Fruit fly (Drosophila melanogaster): ENCODE data around the gene pinta.

The pinta gene

DNA sequence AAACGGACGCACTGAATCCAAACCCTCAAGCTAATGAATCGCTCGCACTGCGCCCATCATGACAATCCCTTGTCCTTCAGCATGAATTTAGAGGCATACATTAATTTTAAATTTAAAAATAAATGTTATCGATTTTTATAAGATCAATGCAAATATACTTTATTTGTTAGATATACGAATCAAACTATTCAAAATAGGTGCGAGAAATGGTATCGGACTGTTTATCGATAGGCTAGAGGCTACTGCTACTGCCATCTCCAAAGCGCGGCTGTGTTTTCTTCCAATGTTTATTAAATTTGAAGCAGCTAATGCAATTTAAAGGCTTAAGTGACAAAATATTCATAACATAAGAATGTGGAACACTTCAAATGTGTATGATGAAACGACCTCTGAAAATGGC is 43.7 kb downstream of the pinta start, which contains the start of gene CG43342 (continued):
- TF ChIP-seq CG14014 (GFP tag; IDR thresholded peaks at IDR 0.05) (no peak), CG33213 (GFP tag; optimal IDR thresholded peaks at IDR 0.05) (no peak), nmo (GFP tag; optimal IDR thresholded peaks at IDR 0.05) (no peak), Optix (GFP tag; IDR thresholded peaks at IDR 0.05) (no peak), ind (GFP tag; optimal IDR thresholded peaks at IDR 0.05) (no peak), Bgb (GFP tag; IDR thresholded peaks at IDR 0.05; ENCODE audit: partially characterized antibody) (peak; percentile 85), yki (optimal IDR thresholded peaks at IDR 0.05) (no peak), CG8924 (tag; optimal IDR thresholded peaks at IDR 0.05) (no peak), luna (GFP tag; optimal IDR thresholded peaks at IDR 0.05) (no peak), nerfin-2 (GFP tag; IDR thresholded peaks at IDR 0.05; ENCODE audit: partially characterized antibody) (peak; percentile 85), mld (GFP tag; IDR thresholded peaks at IDR 0.05; ENCODE audit: partially characterized antibody) (peak; percentile 76; the same call in 2 of the 3 replicates), bbx (GFP tag; IDR thresholded peaks at IDR 0.05; ENCODE audit: partially characterized antibody) (peak; percentile 84), ken (GFP tag; IDR thresholded peaks at IDR 0.05) (no peak), repo (GFP tag; optimal IDR thresholded peaks at IDR 0.05) (no peak), CG6791 (GFP tag; IDR thresholded peaks at IDR 0.05; ENCODE audit: partially characterized antibody) (peak; percentile 85), bcd (GFP tag; optimal IDR thresholded peaks at IDR 0.05) (no peak), ato (GFP tag; IDR thresholded peaks at IDR 0.05; ENCODE audit: partially characterized antibody) (peak; percentile 81), CG15073 (GFP tag; optimal IDR thresholded peaks at IDR 0.05) (no peak), BEAF-32 (GFP tag; optimal IDR thresholded peaks at IDR 0.05) (peak; percentile 72), Dll (GFP tag; IDR thresholded peaks at IDR 0.05; ENCODE audit: partially characterized antibody) (peak; percentile 82), CG2116 (GFP tag; optimal IDR thresholded peaks at IDR 0.05) (peak; percentile 69), CG1603 (tag; optimal IDR thresholded peaks at IDR 0.05) (peak; percentile 37), Blimp-1 (GFP tag; optimal IDR thresholded peaks at IDR 0.05) (no peak), E2f2 (GFP tag; IDR thresholded peaks at IDR 0.05) (peak; percentile 84), CG15479 (GFP tag; optimal IDR thresholded peaks at IDR 0.05) (no peak), sens (GFP tag) (peak; percentile 69), crol (GFP tag; IDR thresholded peaks at IDR 0.05) (no peak), CG2202 (tag; optimal IDR thresholded peaks at IDR 0.05) (no peak), sna (GFP tag; IDR thresholded peaks at IDR 0.05; ENCODE audit: partially characterized antibody) (peak; percentile 81), Dref (GFP tag; IDR thresholded peaks at IDR 0.05) (peak; percentile 83), CG2712 (tag; optimal IDR thresholded peaks at IDR 0.05) (peak; percentile 46), CG34224 (GFP tag; IDR thresholded peaks at IDR 0.05; ENCODE audit: partially characterized antibody) (peak; percentile 84), ci (GFP tag; IDR thresholded peaks at IDR 0.05) (no peak), zen (tag; optimal IDR thresholded peaks at IDR 0.05) (no peak), Med (GFP tag) (no peak), tll (GFP tag; optimal IDR thresholded peaks at IDR 0.05) (no peak), HLH4C (GFP tag; IDR thresholded peaks at IDR 0.05; ENCODE audit: partially characterized antibody) (peak; percentile 92), danr (GFP tag; IDR thresholded peaks at IDR 0.05) (no peak), CG14710 (tag; optimal IDR thresholded peaks at IDR 0.05) (peak; percentile 9), CG2120 (GFP tag; optimal IDR thresholded peaks at IDR 0.05) (no peak), stwl (tag; optimal IDR thresholded peaks at IDR 0.05) (peak; percentile 73), chinmo (GFP tag; IDR thresholded peaks at IDR 0.05; ENCODE audit: partially characterized antibody) (peak; percentile 79; the same call in 1 of the 4 replicates), CG6689 (GFP tag; IDR thresholded peaks at IDR 0.05) (no peak), CG32767 (GFP tag; IDR thresholded peaks at IDR 0.05) (no peak), Dp (GFP tag; optimal IDR thresholded peaks at IDR 0.05) (peak; percentile 74), zen2 (GFP tag; IDR thresholded peaks at IDR 0.05; ENCODE audit: partially characterized antibody) (peak; percentile 88), lbe (GFP tag; optimal IDR thresholded peaks at IDR 0.05) (no peak), Tbp (GFP tag; optimal IDR thresholded peaks at IDR 0.05) (no peak), Dip2 (GFP tag; IDR thresholded peaks at IDR 0.05) (no peak), CG10267 (tag; optimal IDR thresholded peaks at IDR 0.05) (peak; percentile 6)
